Fruit fly (Drosophila melanogaster) whole organism, wandering third instar larva: Measurements from ENCODE around the gene pav.

Experiments
- Dfd ChIP-seq: fragments of >200 bp; optimal IDR thresholded peaks from 2 replicates; lab custom pipeline; 2017; ENCODE audit warnings: missing biosample characterization, missing genetic modification characterization
- Hnf4 ChIP-seq: fragments of 200-800 bp; sonication (Bioruptor generic); optimal IDR thresholded peaks from 2 replicates; lab custom pipeline; 2016; ENCODE audit warnings: missing biosample characterization, mild to moderate bottlenecking, missing genetic modification characterization
- Myc ChIP-seq: fragments of >200 bp; optimal IDR thresholded peaks from 2 replicates; lab custom pipeline; 2017
- Rel ChIP-seq, 2 experiments: fragments of 200-800 bp; sonication (Bioruptor generic) in 1 of 2; optimal IDR thresholded peaks; 2 replicates in 1 of 2; 3 replicates in 1 of 2; lab custom pipeline; 2016 to 2019; ENCODE audit warnings: mild to moderate bottlenecking in 2 of 2, missing biosample characterization in 2 of 2, missing genetic modification characterization in 2 of 2, moderate library complexity in 1 of 2
- br ChIP-seq: fragments of 200-800 bp; sonication (Bioruptor generic); optimal IDR thresholded peaks from 2 replicates; lab custom pipeline; 2016; ENCODE audit warnings: missing biosample characterization, missing genetic modification characterization
- fru ChIP-seq: fragments of 200-800 bp; sonication (Bioruptor generic); optimal IDR thresholded peaks from 3 replicates; lab custom pipeline; 2016; ENCODE audit warnings: missing biosample characterization, mild to moderate bottlenecking, missing genetic modification characterization
- h ChIP-seq: fragments of 200-800 bp; sonication (Bioruptor generic); optimal IDR thresholded peaks from 3 replicates; lab custom pipeline; 2016; ENCODE audit warnings: missing biosample characterization, mild to moderate bottlenecking, missing genetic modification characterization
- tai ChIP-seq: sonication (Bioruptor generic); optimal IDR thresholded peaks from 2 replicates; lab custom pipeline; 2016; ENCODE audit warnings: missing biosample characterization, missing genetic modification characterization

dm6 chr3L:4277796-4278195 is 35.3 kb downstream of the pav start, which contains the start of gene Ctl1:
- no peak for TF ChIP-seq Rel (GFP tag; optimal IDR thresholded peaks at IDR 0.05; lab: Kevin White, UChicago)
- no peak for TF ChIP-seq Rel (tag; optimal IDR thresholded peaks at IDR 0.05; lab: Kevin White, UChicago)
- TF ChIP-seq fru (GFP tag; lab: Kevin White, UChicago): no peak
- no peak for TF ChIP-seq h (GFP tag; lab: Kevin White, UChicago)
- no peak for TF ChIP-seq br (GFP tag; lab: Kevin White, UChicago)
- no peak for TF ChIP-seq tai (GFP tag; lab: Kevin White, UChicago)
- TF ChIP-seq Hnf4 (GFP tag; lab: Kevin White, UChicago): no peak
- TF ChIP-seq Myc: no peak
- TF ChIP-seq Dfd (GFP tag; lab: Kevin White, UChicago): no peak
